Worm (Caenorhabditis elegans) whole organism, early embryonic: ENCODE measurements around the gene fipr-12.

Experiments used
- B0310.2 ChIP-seq: sonication (generic microtip); optimal IDR thresholded peaks from 2 replicates; lab custom pipeline; 2016; ENCODE audit warnings: mild to moderate bottlenecking, missing genetic modification characterization, missing compliant biosample characterization
- F13C5.2 ChIP-seq: sonication (generic microtip); optimal IDR thresholded peaks from 2 replicates; lab custom pipeline; 2017; ENCODE audit warnings: mild to moderate bottlenecking, missing genetic modification characterization, inconsistent platforms, missing compliant biosample characterization
- aly-1 ChIP-seq: sonication (generic microtip); optimal IDR thresholded peaks from 2 replicates; lab custom pipeline; 2016; ENCODE audit warnings: missing genetic modification characterization, missing compliant biosample characterization
- ama-1 ChIP-seq: fragments of 150-350 bp; optimal IDR thresholded peaks from 2 replicates; lab custom pipeline; 2014
- ceh-13 ChIP-seq: fragments of 200-800 bp; sonication (Bioruptor generic); optimal IDR thresholded peaks from 2 replicates; lab custom pipeline; 2018; ENCODE audit warnings: mild to moderate bottlenecking, missing genetic modification characterization, missing compliant biosample characterization
- ceh-36 ChIP-seq: sonication (generic microtip); optimal IDR thresholded peaks from 2 replicates; lab custom pipeline; 2016; ENCODE audit warnings: missing genetic modification characterization, inconsistent platforms, missing compliant biosample characterization
- ets-7 ChIP-seq: sonication (generic microtip); optimal IDR thresholded peaks from 2 replicates; lab custom pipeline; 2016; ENCODE audit warnings: missing genotype, missing genetic modification characterization, missing compliant biosample characterization
- flt-1 ChIP-seq: fragments of 200-800 bp; sonication (Bioruptor generic); IDR thresholded peaks from 2 replicates; pipeline ENCODE4 v1.3.6; 2022; ENCODE audit warnings: missing genetic modification characterization, missing compliant biosample characterization
- hmbx-1 ChIP-seq: sonication (generic microtip); optimal IDR thresholded peaks from 2 replicates; lab custom pipeline; 2016; ENCODE audit warnings: mild to moderate bottlenecking, missing genetic modification characterization, missing compliant biosample characterization
- hmg-4 ChIP-seq: fragments of 200-800 bp; sonication (Bioruptor generic); optimal IDR thresholded peaks from 2 replicates; lab custom pipeline; 2018; ENCODE audit warnings: mild to moderate bottlenecking, missing genetic modification characterization, missing compliant biosample characterization
- hnd-1 ChIP-seq: sonication (generic microtip); optimal IDR thresholded peaks from 2 replicates; lab custom pipeline; 2016; ENCODE audit warnings: missing genetic modification characterization, missing compliant biosample characterization
- pes-1 ChIP-seq: fragments of 200-800 bp; sonication (Bioruptor generic); IDR thresholded peaks from 2 replicates; pipeline ENCODE4 v1.3.6; 2022; ENCODE audit warnings: missing genetic modification reagents, missing genetic modification characterization, missing compliant biosample characterization
- scrt-1 ChIP-seq: fragments of 200-800 bp; sonication (Bioruptor generic); IDR thresholded peaks from 2 replicates; pipeline ENCODE4 v1.3.6; 2022; ENCODE audit warnings: missing genetic modification characterization, missing compliant biosample characterization
- sea-1 ChIP-seq: fragments of 200-800 bp; sonication (Bioruptor generic); conservative IDR thresholded peaks from 2 replicates; pipeline ENCODE4 v1.3.6; 2022; ENCODE audit warnings: missing genetic modification characterization, missing compliant biosample characterization
- tbx-11 ChIP-seq: fragments of 200-800 bp; sonication (Bioruptor generic); IDR thresholded peaks from 2 replicates; pipeline ENCODE4 v1.3.6; 2022; ENCODE audit warnings: missing genetic modification characterization, missing compliant biosample characterization
- tbx-37 ChIP-seq: fragments of 200-800 bp; sonication (Bioruptor generic); conservative IDR thresholded peaks from 2 replicates; pipeline ENCODE4 v1.3.6; 2022; ENCODE audit warnings: missing genetic modification reagents, missing genetic modification characterization, missing compliant biosample characterization
- tra-4 ChIP-seq: sonication (generic microtip); optimal IDR thresholded peaks from 2 replicates; lab custom pipeline; 2017; ENCODE audit warnings: missing genetic modification characterization, missing compliant biosample characterization

Gene fipr-12

ce11 chrV:9943039-9943438 is at the start of gene fipr-12:
TSS of gene fipr-12 (plus strand) at chrV:9943339.
- TF ChIP-seq flt-1 (GFP tag; lab: Robert Waterston, UW) (no peak), scrt-1 (GFP tag; lab: Robert Waterston, UW) (no peak), pes-1 (no peak), ets-7 (tag; lab: Kevin White, UChicago) (no peak), aly-1 (tag; lab: Kevin White, UChicago) (no peak), hmbx-1 (tag; lab: Kevin White, UChicago) (no peak), hnd-1 (no peak), F13C5.2 (tag; lab: Kevin White, UChicago) (no peak), ceh-36 (tag; lab: Kevin White, UChicago) (no peak), sea-1 (GFP tag; lab: Robert Waterston, UW) (no peak), ama-1 (no peak), tbx-37 (GFP tag; lab: Robert Waterston, UW) (no peak), B0310.2 (tag; lab: Kevin White, UChicago) (no peak), hmg-4 (GFP tag; lab: Kevin White, UChicago) (no peak), tbx-11 (GFP tag; lab: Robert Waterston, UW) (no peak), tra-4 (tag; lab: Kevin White, UChicago) (no peak)

DNA sequence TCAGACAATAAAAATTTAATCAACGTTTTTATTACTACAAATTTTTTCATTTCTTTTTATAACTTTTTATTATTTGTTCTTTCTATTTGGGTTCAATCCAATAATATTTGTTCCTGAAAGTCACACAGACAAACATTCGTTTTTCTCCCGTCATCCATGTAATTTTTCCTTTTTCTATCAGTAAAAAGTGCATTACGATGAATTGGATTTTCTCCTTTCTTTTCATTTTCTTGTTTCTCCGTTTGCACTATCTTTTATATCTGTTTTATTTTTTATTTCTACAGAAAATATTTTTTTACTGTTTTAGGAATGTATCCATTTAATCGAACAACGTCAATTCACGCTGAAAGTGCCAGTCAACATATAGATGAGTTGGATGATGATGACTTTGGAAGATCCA is 43.9 kb upstream of the fipr-12 start, which contains the start of gene egl-47:
Gene egl-47 (plus strand): TSS at position 301 of the 400 bp plus-strand sequence.
- TF ChIP-seq aly-1 (tag; lab: Kevin White, UChicago) = no peak

ce11 chrV:9901119-9901518 is 42.0 kb upstream of the fipr-12 start:
- TF ChIP-seq aly-1 (tag; lab: Kevin White, UChicago) = no peak
- TF ChIP-seq pes-1 = no peak
- no peak for TF ChIP-seq scrt-1 (GFP tag; lab: Robert Waterston, UW)
- TF ChIP-seq ceh-13 (GFP tag; lab: Kevin White, UChicago) = no peak
- no peak for TF ChIP-seq hmbx-1 (tag; lab: Kevin White, UChicago)
- no peak for TF ChIP-seq tra-4 (tag; lab: Kevin White, UChicago)
- no peak for TF ChIP-seq F13C5.2 (tag; lab: Kevin White, UChicago)
- TF ChIP-seq tbx-37 (GFP tag; lab: Robert Waterston, UW) = no peak

- TF ChIP-seq ceh-36 (tag; lab: Kevin White, UChicago) (no peak), flt-1 (GFP tag; lab: Robert Waterston, UW) (no peak)
Observed at ce11 chrV:9906115-9906514, 37.0 kb upstream of the fipr-12 start, which contains the start of gene fipr-11. TSS of gene fipr-11 (minus strand) at chrV:9906215.

ce11 chrV:9907205-9907604 is 35.9 kb upstream of the fipr-12 start:
- TF ChIP-seq tbx-11 (GFP tag; lab: Robert Waterston, UW) (no peak), aly-1 (tag; lab: Kevin White, UChicago) (no peak), ceh-13 (GFP tag; lab: Kevin White, UChicago) (no peak), pes-1 (no peak), scrt-1 (GFP tag; lab: Robert Waterston, UW) (no peak), hnd-1 (no peak), flt-1 (GFP tag; lab: Robert Waterston, UW) (no peak), sea-1 (GFP tag; lab: Robert Waterston, UW) (no peak), ets-7 (tag; lab: Kevin White, UChicago) (no peak), ama-1 (no peak), tra-4 (tag; lab: Kevin White, UChicago) (no peak), F13C5.2 (tag; lab: Kevin White, UChicago) (no peak), hmg-4 (GFP tag; lab: Kevin White, UChicago) (no peak), tbx-37 (GFP tag; lab: Robert Waterston, UW) (no peak), B0310.2 (tag; lab: Kevin White, UChicago) (no peak), hmbx-1 (tag; lab: Kevin White, UChicago) (no peak), ceh-36 (tag; lab: Kevin White, UChicago) (no peak)

ce11 chrV:9909624-9910023 is 33.5 kb upstream of the fipr-12 start:
- TF ChIP-seq tbx-37 (GFP tag; lab: Robert Waterston, UW) = no peak
- TF ChIP-seq hmbx-1 (tag; lab: Kevin White, UChicago) = no peak
- no peak for TF ChIP-seq scrt-1 (GFP tag; lab: Robert Waterston, UW)
- no peak for TF ChIP-seq sea-1 (GFP tag; lab: Robert Waterston, UW)
- no peak for TF ChIP-seq ceh-36 (tag; lab: Kevin White, UChicago)
- no peak for TF ChIP-seq ama-1
- no peak for TF ChIP-seq aly-1 (tag; lab: Kevin White, UChicago)
- TF ChIP-seq flt-1 (GFP tag; lab: Robert Waterston, UW) = no peak
- no peak for TF ChIP-seq tbx-11 (GFP tag; lab: Robert Waterston, UW)
- no peak for TF ChIP-seq ets-7 (tag; lab: Kevin White, UChicago)
- no peak for TF ChIP-seq ceh-13 (GFP tag; lab: Kevin White, UChicago)

DNA sequence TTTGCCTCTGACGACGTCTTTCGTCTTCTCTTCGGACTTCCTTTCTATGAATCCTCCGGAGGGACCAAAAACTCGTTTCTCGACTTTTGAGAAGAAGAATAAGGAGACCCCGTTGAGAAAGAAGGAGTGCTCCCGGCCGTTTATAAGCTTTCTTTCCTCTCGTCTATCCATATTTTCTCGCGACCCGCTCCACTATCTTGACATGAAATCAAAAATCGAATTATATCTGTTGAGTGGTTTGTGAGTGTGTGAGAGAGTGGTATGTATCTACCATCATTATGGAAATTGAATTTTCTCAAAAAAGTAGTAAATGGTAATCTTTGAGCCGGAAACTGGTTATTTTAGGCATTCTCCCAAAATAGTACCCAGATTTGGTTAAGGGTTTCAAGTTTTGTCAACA is 32.0 kb upstream of the fipr-12 start:
- no peak for TF ChIP-seq ceh-36 (tag; lab: Kevin White, UChicago)
- TF ChIP-seq tbx-37 (GFP tag; lab: Robert Waterston, UW) = no peak
- no peak for TF ChIP-seq ceh-13 (GFP tag; lab: Kevin White, UChicago)
- no peak for TF ChIP-seq pes-1
- no peak for TF ChIP-seq aly-1 (tag; lab: Kevin White, UChicago)
- no peak for TF ChIP-seq F13C5.2 (tag; lab: Kevin White, UChicago)

ce11 chrV:9913863-9914262 is 29.3 kb upstream of the fipr-12 start, which contains the start of gene fipr-10:
TSS of gene fipr-10 (plus strand) at chrV:9914163.
- TF ChIP-seq ama-1 (no peak), ceh-13 (GFP tag; lab: Kevin White, UChicago) (no peak), tbx-37 (GFP tag; lab: Robert Waterston, UW) (no peak), F13C5.2 (tag; lab: Kevin White, UChicago) (no peak), scrt-1 (GFP tag; lab: Robert Waterston, UW) (no peak), hnd-1 (no peak), ets-7 (tag; lab: Kevin White, UChicago) (no peak), tbx-11 (GFP tag; lab: Robert Waterston, UW) (no peak), tra-4 (tag; lab: Kevin White, UChicago) (no peak), pes-1 (no peak), flt-1 (GFP tag; lab: Robert Waterston, UW) (no peak), sea-1 (GFP tag; lab: Robert Waterston, UW) (no peak)
